Fruit fly (Drosophila melanogaster): ENCODE measurements around the gene CG31142.

The CG31142 gene

dm6 chr3R:23958091-23958838, 29.2 kb downstream of the CG31142 start, which contains the start of the genes GluProRS and AP-1sigma (continued):
- peak; percentile 85 for TF ChIP-seq CG4328 (GFP tag; optimal IDR thresholded peaks at IDR 0.05)
- peak; percentile 83 for TF ChIP-seq jumu (GFP tag; optimal IDR thresholded peaks at IDR 0.05)
- TF ChIP-seq NK7.1 (GFP tag; optimal IDR thresholded peaks at IDR 0.05), result peak; percentile 58
- peak; percentile 92 for TF ChIP-seq CG2889 (GFP tag; IDR thresholded peaks at IDR 0.05)
- peak; percentile 90 for TF ChIP-seq CG14050 (GFP tag; IDR thresholded peaks at IDR 0.05)
- TF ChIP-seq Ssrp (tag; optimal IDR thresholded peaks at IDR 0.05), result peak; percentile 87
- peak; percentile 76 for TF ChIP-seq Bteb2 (GFP tag; optimal IDR thresholded peaks at IDR 0.05)
- peak; percentile 85; the same call in 1 of the 2 replicates for TF ChIP-seq CG31441 (GFP tag; IDR thresholded peaks at IDR 0.05)
- peak; percentile 77 for TF ChIP-seq org-1 (GFP tag; optimal IDR thresholded peaks at IDR 0.05)
- TF ChIP-seq CG13296 (GFP tag; optimal IDR thresholded peaks at IDR 0.05), result peak; percentile 84
- TF ChIP-seq tap (tag; optimal IDR thresholded peaks at IDR 0.05), result peak; percentile 74
- peak; percentile 98 for TF ChIP-seq slbo (GFP tag; IDR thresholded peaks at IDR 0.05)
- TF ChIP-seq B-H1 (GFP tag; IDR thresholded peaks at IDR 0.05), result peak; percentile 90
- TF ChIP-seq ham (GFP tag; IDR thresholded peaks at IDR 0.05), result peak; percentile 82; the same call in 1 of the 2 replicates
- peak; percentile 97 for TF ChIP-seq CG11247 (GFP tag; IDR thresholded peaks at IDR 0.05)
- peak; percentile 85 for TF ChIP-seq Nf-YA (GFP tag; IDR thresholded peaks at IDR 0.05)
- TF ChIP-seq slou (GFP tag; optimal IDR thresholded peaks at IDR 0.05), result peak; percentile 92
- peak; percentile 80 for TF ChIP-seq CG15514 (GFP tag; optimal IDR thresholded peaks at IDR 0.05)
- TF ChIP-seq CG3407 (GFP tag; optimal IDR thresholded peaks at IDR 0.05), result peak; percentile 83
- TF ChIP-seq ftz-f1 (GFP tag; optimal IDR thresholded peaks at IDR 0.05), result peak; percentile 80
- peak; percentile 80 for TF ChIP-seq cwo (GFP tag; optimal IDR thresholded peaks at IDR 0.05)
- TF ChIP-seq odd (GFP tag; optimal IDR thresholded peaks at IDR 0.05), result peak; percentile 63
- peak; percentile 95 for TF ChIP-seq CG17328 (GFP tag; IDR thresholded peaks at IDR 0.05)
- peak; percentile 90 for TF ChIP-seq unpg (GFP tag; optimal IDR thresholded peaks at IDR 0.05)
- peak; percentile 83 for TF ChIP-seq CG1233 (GFP tag; optimal IDR thresholded peaks at IDR 0.05)
- peak; percentile 75 for TF ChIP-seq nerfin-1 (tag; optimal IDR thresholded peaks at IDR 0.05)
- peak; percentile 70 for TF ChIP-seq CG17802 (tag; optimal IDR thresholded peaks at IDR 0.05)
- peak; percentile 90 for TF ChIP-seq HLH4C (GFP tag; IDR thresholded peaks at IDR 0.05; ENCODE audit: partially characterized antibody)
- peak; percentile 95 for TF ChIP-seq ranshi (GFP tag; IDR thresholded peaks at IDR 0.05)
- peak; percentile 79 for TF ChIP-seq ro (GFP tag; IDR thresholded peaks at IDR 0.05)
- TF ChIP-seq CG13287 (GFP tag; IDR thresholded peaks at IDR 0.05; ENCODE audit: partially characterized antibody), result peak; percentile 96
- no peak for TF ChIP-seq pan (optimal IDR thresholded peaks at IDR 0.05)
- TF ChIP-seq pan (GFP tag; optimal IDR thresholded peaks at IDR 0.05 in 1 of 2, IDR thresholded peaks at IDR 0.05 in 1 of 2), result peak in 1 of 2 experiments; percentile 97
- TF ChIP-seq CG33213 (GFP tag; optimal IDR thresholded peaks at IDR 0.05), result peak; percentile 79
- peak; percentile 88 for TF ChIP-seq toy (GFP tag; IDR thresholded peaks at IDR 0.05)
- TF ChIP-seq Bdp1 (GFP tag; optimal IDR thresholded peaks at IDR 0.05), result peak; percentile 72
- TF ChIP-seq repo (GFP tag; optimal IDR thresholded peaks at IDR 0.05), result peak; percentile 50
- peak; percentile 87 for TF ChIP-seq CG11560 (tag; IDR thresholded peaks at IDR 0.05)
- TF ChIP-seq Asciz (GFP tag; optimal IDR thresholded peaks at IDR 0.05), result peak; percentile 68
- no peak for TF ChIP-seq CG6854 (GFP tag; optimal IDR thresholded peaks at IDR 0.05)
- peak; percentile 84 for TF ChIP-seq CG17612 (GFP tag; IDR thresholded peaks at IDR 0.05)
- no peak for TF ChIP-seq cad (GFP tag; optimal IDR thresholded peaks at IDR 0.05)
- peak; percentile 88 for TF ChIP-seq NfI (GFP tag; optimal IDR thresholded peaks at IDR 0.05)
- peak; percentile 95 for TF ChIP-seq Ada2b (GFP tag; IDR thresholded peaks at IDR 0.05)
- TF ChIP-seq p53 (GFP tag; optimal IDR thresholded peaks at IDR 0.05), result peak; percentile 58
- peak; percentile 67 for TF ChIP-seq CG34376 (GFP tag; optimal IDR thresholded peaks at IDR 0.05)
- TF ChIP-seq CG5180 (GFP tag; optimal IDR thresholded peaks at IDR 0.05), result no peak
- peak; percentile 15 for TF ChIP-seq CG10431 (GFP tag; optimal IDR thresholded peaks at IDR 0.05)
- TF ChIP-seq br (optimal IDR thresholded peaks at IDR 0.05), result no peak
- TF ChIP-seq CG8359 (GFP tag; optimal IDR thresholded peaks at IDR 0.05; ENCODE audit: borderline replicate concordance), result peak; percentile 58

Data from whole organism, embryonic.